Worm (Caenorhabditis elegans): ENCODE data around the gene F28A10.5.

Gene F28A10.5

DNA sequence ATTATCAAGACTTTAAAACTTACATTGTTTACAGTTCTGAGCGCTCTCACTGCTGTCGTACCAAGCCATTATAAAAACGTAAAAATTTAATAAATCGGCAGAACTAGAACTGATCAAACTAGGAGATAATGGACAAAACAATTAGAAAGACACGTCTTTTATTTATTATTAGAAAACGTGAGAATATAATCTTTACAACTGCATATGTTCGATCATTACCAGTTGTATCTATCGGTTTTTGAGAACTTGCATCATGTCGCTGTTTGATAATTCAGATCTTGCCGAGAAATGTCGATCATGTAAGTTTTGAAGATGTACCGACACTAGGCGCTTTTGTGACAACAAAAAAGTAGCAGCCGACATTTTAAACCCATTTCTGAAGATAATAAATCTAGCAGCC lies 4.8 kb downstream of the F28A10.5 start, which contains the start of gene F28A10.7:
Gene F28A10.7, minus strand, starts transcription at position 101 of the 400 bp plus-strand sequence.
- TF ChIP-seq nhr-11 (tag; optimal IDR thresholded peaks at IDR 0.05) (no peak), ama-1 (optimal IDR thresholded peaks at IDR 0.05) (no peak), F13H6.1 (tag; optimal IDR thresholded peaks at IDR 0.05) (no peak), lin-39 (tag; optimal IDR thresholded peaks at IDR 0.05) (no peak), dmd-4 (tag; optimal IDR thresholded peaks at IDR 0.05) (no peak), elt-1 (tag; optimal IDR thresholded peaks at IDR 0.05) (no peak), ztf-1 (GFP tag; conservative IDR thresholded peaks at IDR 0.05) (no peak)

DNA sequence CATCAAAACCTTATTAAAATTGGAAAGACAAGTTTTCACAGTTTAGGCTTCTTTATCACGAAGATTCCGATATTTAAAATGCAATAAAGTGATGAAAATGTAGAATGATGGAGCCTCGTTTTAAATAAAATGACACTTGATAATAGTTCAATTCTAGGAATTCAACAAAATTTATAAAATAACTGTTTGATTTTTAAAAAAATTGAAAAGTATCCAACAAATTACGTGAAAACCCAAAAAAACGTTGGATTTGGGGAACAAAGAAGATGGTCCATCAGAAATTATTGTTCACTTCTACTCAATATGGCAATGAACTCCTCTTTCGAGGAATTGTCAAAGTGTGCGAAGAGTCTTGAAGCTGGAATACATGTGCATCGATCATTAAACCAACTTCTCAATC lies 6.5 kb downstream of the F28A10.5 start, which contains the start of gene F28A10.4:
Gene F28A10.4, plus strand, starts transcription at position 301 of the 400 bp plus-strand sequence.
- no peak for TF ChIP-seq elt-3 (tag; optimal IDR thresholded peaks at IDR 0.05)
- no peak for TF ChIP-seq unc-62 (GFP tag; optimal IDR thresholded peaks at IDR 0.05)
- TF ChIP-seq lin-39 (tag; optimal IDR thresholded peaks at IDR 0.05): no peak
- no peak for TF ChIP-seq lin-13 (GFP tag; optimal IDR thresholded peaks at IDR 0.05)
- TF ChIP-seq mab-5 (tag; optimal IDR thresholded peaks at IDR 0.05): no peak
- no peak for TF ChIP-seq nhr-25 (tag; optimal IDR thresholded peaks at IDR 0.05)
- TF ChIP-seq egl-27 (tag; optimal IDR thresholded peaks at IDR 0.05): no peak
- no peak for TF ChIP-seq nhr-237 (tag; optimal IDR thresholded peaks at IDR 0.05)
- TF ChIP-seq mdl-1 (tag; optimal IDR thresholded peaks at IDR 0.05): no peak
- no peak for TF ChIP-seq F13H6.1 (tag; optimal IDR thresholded peaks at IDR 0.05)
- TF ChIP-seq peb-1 (tag; optimal IDR thresholded peaks at IDR 0.05): no peak
- TF ChIP-seq ztf-11 (tag; optimal IDR thresholded peaks at IDR 0.05): no peak

DNA sequence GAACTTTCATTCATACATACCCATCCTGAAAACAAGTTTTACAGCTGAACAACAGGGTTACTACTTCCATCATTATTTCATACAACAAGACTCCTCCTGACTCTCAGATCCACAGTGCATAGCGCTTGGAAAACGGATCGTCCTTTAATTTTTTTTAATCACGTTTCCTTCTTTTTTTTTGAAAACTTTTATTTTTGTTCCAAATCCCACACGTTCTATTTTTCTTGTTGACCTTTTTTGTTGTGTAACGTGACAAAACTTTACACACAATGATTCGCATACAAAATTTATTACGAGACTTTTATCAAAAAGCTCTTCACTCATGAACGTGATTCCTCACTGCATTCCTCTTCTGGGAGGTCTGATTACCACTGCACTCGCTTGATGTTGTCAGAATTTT lies 10.3 kb downstream of the F28A10.5 start, which contains the start of gene clc-33:
Gene clc-33, plus strand, starts transcription at position 301 of the 400 bp plus-strand sequence.
- TF ChIP-seq sem-4 (tag; optimal IDR thresholded peaks at IDR 0.05) (no peak), mbf-1 (tag; optimal IDR thresholded peaks at IDR 0.05) (no peak), sma-9 (GFP tag; optimal IDR thresholded peaks at IDR 0.05) (no peak), sma-9 (tag; optimal IDR thresholded peaks at IDR 0.05) (no peak), nhr-237 (tag; optimal IDR thresholded peaks at IDR 0.05) (no peak), skn-1 (tag; optimal IDR thresholded peaks at IDR 0.05) (no peak), nhr-10 (tag; optimal IDR thresholded peaks at IDR 0.05) (no peak), zag-1 (tag; optimal IDR thresholded peaks at IDR 0.05) (no peak), aly-2 (tag; optimal IDR thresholded peaks at IDR 0.05) (no peak), ztf-11 (tag; optimal IDR thresholded peaks at IDR 0.05) (no peak), elt-1 (tag; optimal IDR thresholded peaks at IDR 0.05) (no peak), nhr-21 (tag; optimal IDR thresholded peaks at IDR 0.05) (no peak), lin-11 (tag; optimal IDR thresholded peaks at IDR 0.05) (no peak), ama-1 (optimal IDR thresholded peaks at IDR 0.05) (no peak), mab-5 (tag; optimal IDR thresholded peaks at IDR 0.05) (no peak)

DNA sequence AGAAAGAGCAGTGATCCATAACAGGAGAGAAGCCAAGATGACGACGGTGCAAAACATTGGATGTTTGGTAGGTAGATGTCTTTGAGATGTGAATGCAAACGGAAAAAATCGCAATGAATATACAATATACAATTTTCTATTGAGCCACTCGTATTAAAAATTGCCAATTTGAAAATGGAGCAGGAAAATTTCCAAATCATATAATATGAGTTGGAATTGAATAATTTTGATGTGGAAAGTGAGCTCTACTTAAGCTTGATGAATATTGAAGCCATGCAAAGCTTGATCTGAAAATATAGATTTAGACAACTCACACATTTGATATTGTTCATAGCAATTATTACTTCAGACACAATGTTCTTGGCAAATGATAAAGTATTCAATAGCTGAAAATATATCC lies 12.1 kb downstream of the F28A10.5 start, which contains the start of gene F28A10.8:
Gene F28A10.8, minus strand, starts transcription at position 101 of the 400 bp plus-strand sequence.
- TF ChIP-seq aly-2 (tag; optimal IDR thresholded peaks at IDR 0.05): no peak
- no peak for TF ChIP-seq elt-1 (tag; optimal IDR thresholded peaks at IDR 0.05)
- no peak for TF ChIP-seq unc-62 (GFP tag; optimal IDR thresholded peaks at IDR 0.05)
- TF ChIP-seq ztf-11 (tag; optimal IDR thresholded peaks at IDR 0.05): no peak

DNA sequence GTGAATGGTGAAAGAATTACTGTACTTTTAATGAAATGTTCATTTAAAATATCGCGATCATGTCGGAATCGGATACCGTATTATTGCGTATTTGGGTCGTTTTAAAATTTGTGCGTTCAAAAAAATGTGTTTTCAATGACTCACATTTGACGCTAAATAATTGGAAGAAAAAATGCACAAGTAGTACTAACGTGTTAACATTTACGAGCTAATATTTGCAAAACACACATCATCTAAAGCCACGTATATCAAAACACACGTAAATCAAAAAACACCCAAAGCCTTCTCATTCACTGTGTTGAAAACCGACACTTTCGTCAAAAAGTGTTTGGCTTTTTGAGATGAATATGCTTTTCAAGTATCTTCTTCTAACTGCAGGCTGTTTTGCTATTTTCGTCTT lies 24.9 kb downstream of the F28A10.5 start, which contains the start of gene F28A10.1:
Gene F28A10.1, plus strand, starts transcription at position 301 of the 400 bp plus-strand sequence.
- TF ChIP-seq sem-4 (tag; optimal IDR thresholded peaks at IDR 0.05) (no peak), zag-1 (tag; optimal IDR thresholded peaks at IDR 0.05) (no peak), gmeb-1 (tag; optimal IDR thresholded peaks at IDR 0.05) (no peak)

DNA sequence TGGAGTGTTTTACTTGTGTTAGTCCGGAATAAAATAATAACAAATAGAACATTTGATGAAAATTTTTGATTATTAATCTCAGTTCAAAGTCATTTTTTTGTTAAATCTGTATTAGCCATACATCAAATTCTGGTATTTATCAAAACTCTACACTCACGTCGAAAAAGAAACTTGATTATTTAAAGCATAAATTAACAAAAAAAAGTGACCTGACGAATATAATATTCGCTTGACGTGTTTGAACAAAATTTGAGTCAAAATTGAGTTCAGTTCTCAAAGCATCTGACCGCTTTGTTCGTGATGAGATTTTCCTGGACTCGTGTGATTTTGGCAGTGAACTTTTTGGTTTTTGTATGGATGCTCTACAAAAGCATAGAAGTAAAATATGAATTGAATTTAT lies 26.9 kb downstream of the F28A10.5 start, which contains the start of gene F46F5.10:
Gene F46F5.10, plus strand, starts transcription at position 301 of the 400 bp plus-strand sequence.
- TF ChIP-seq ZK546.5 (tag; optimal IDR thresholded peaks at IDR 0.05) (no peak), lin-11 (tag; optimal IDR thresholded peaks at IDR 0.05) (no peak), lin-39 (tag; optimal IDR thresholded peaks at IDR 0.05) (no peak), C34F6.9 (tag; optimal IDR thresholded peaks at IDR 0.05) (no peak), aly-2 (tag; optimal IDR thresholded peaks at IDR 0.05) (no peak), mdl-1 (tag; optimal IDR thresholded peaks at IDR 0.05) (no peak), peb-1 (tag; optimal IDR thresholded peaks at IDR 0.05) (no peak), zag-1 (tag; optimal IDR thresholded peaks at IDR 0.05) (no peak), Y55F3AM.14 (GFP tag; optimal IDR thresholded peaks at IDR 0.05) (no peak), nhr-11 (tag; optimal IDR thresholded peaks at IDR 0.05) (no peak), sem-4 (tag; optimal IDR thresholded peaks at IDR 0.05) (no peak)

All from whole organism, L2 larva.